Worm (Caenorhabditis elegans): Measurements from ENCODE around the gene str-135.

Gene str-135

DNA sequence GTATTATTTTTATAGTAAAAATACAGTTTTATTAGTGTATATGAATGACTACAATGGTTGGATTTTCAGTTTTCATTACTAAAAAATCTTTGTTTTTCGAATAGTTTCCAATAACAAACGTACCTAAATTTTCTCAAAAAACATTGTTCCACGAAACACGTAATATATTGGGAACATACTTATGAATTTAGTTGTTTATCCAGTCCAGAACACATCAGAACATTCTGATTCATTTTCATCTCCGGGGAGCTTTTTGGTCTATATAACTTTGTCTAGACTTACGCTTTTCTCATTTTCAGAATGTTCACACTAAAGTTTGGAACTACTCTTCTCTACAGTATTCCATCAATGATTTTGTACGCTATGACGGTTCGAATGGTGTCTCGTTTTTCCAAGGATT, 11.1 kb upstream of the str-135 start, which contains the start of gene srg-33:
Gene srg-33 (plus strand): TSS at position 301 of the 400 bp plus-strand sequence.
- no peak for TF ChIP-seq irx-1 (tag; optimal IDR thresholded peaks at IDR 0.05)
- TF ChIP-seq skn-1 (tag; optimal IDR thresholded peaks at IDR 0.05), result no peak
- no peak for TF ChIP-seq alr-1 (tag; optimal IDR thresholded peaks at IDR 0.05; ENCODE audit: borderline replicate concordance)
- TF ChIP-seq nhr-28 (tag; optimal IDR thresholded peaks at IDR 0.05), result no peak
- TF ChIP-seq mab-9 (GFP tag; IDR thresholded peaks at IDR 0.05), result no peak
- no peak for TF ChIP-seq blmp-1 (tag; optimal IDR thresholded peaks at IDR 0.05)
- no peak for TF ChIP-seq nhr-77 (tag; optimal IDR thresholded peaks at IDR 0.05)
- no peak for TF ChIP-seq fkh-4 (tag; optimal IDR thresholded peaks at IDR 0.05; ENCODE audit: borderline replicate concordance)
- TF ChIP-seq grh-1 (GFP tag; IDR thresholded peaks at IDR 0.05), result no peak
- no peak for TF ChIP-seq mef-2 (tag; optimal IDR thresholded peaks at IDR 0.05)
- no peak for TF ChIP-seq C04F5.9 (tag; optimal IDR thresholded peaks at IDR 0.05)
- no peak for TF ChIP-seq lin-14 (GFP tag; optimal IDR thresholded peaks at IDR 0.05)
- TF ChIP-seq hlh-4 (tag; optimal IDR thresholded peaks at IDR 0.05), result no peak
- no peak for TF ChIP-seq unc-62 (GFP tag; optimal IDR thresholded peaks at IDR 0.05)
- TF ChIP-seq xbp-1 (tag; optimal IDR thresholded peaks at IDR 0.05), result no peak
- no peak for TF ChIP-seq tlp-1 (tag; optimal IDR thresholded peaks at IDR 0.05)
- no peak for TF ChIP-seq unc-130 (tag; optimal IDR thresholded peaks at IDR 0.05)

- no peak for TF ChIP-seq jun-1 (tag; optimal IDR thresholded peaks at IDR 0.05)
- TF ChIP-seq skn-1 (tag; optimal IDR thresholded peaks at IDR 0.05), result peak; percentile 44
- no peak for TF ChIP-seq egl-13 (tag; optimal IDR thresholded peaks at IDR 0.05)
- TF ChIP-seq nhr-71 (tag; optimal IDR thresholded peaks at IDR 0.05), result peak; percentile 17
- no peak for TF ChIP-seq ztf-4 (tag; optimal IDR thresholded peaks at IDR 0.05)
- peak; percentile 5 for TF ChIP-seq fkh-8 (tag; optimal IDR thresholded peaks at IDR 0.05)
- no peak for TF ChIP-seq egl-27 (tag; optimal IDR thresholded peaks at IDR 0.05)
- no peak for TF ChIP-seq nhr-77 (tag; optimal IDR thresholded peaks at IDR 0.05)
- TF ChIP-seq lin-39 (tag; optimal IDR thresholded peaks at IDR 0.05), result no peak
- 0 out of 2 replicates have a peak, but pooled peaks have one; percentile 21 for TF ChIP-seq nhr-19 (GFP tag; conservative IDR thresholded peaks at IDR 0.05)
- TF ChIP-seq zip-4 (GFP tag; optimal IDR thresholded peaks at IDR 0.05), result peak; percentile 35
- no peak for TF ChIP-seq aha-1 (tag; optimal IDR thresholded peaks at IDR 0.05)
- TF ChIP-seq alr-1 (tag; optimal IDR thresholded peaks at IDR 0.05; ENCODE audit: borderline replicate concordance), result no peak
- no peak for TF ChIP-seq Y116A8C.19 (tag; optimal IDR thresholded peaks at IDR 0.05; ENCODE audit: borderline replicate concordance)
- TF ChIP-seq nhr-84 (tag; optimal IDR thresholded peaks at IDR 0.05), result no peak
- TF ChIP-seq dpl-1 (GFP tag; optimal IDR thresholded peaks at IDR 0.05), result no peak
- no peak for TF ChIP-seq efl-1 (optimal IDR thresholded peaks at IDR 0.05)
- TF ChIP-seq efl-1 (GFP tag; optimal IDR thresholded peaks at IDR 0.05 in 1 of 2), result no peak
- no peak for TF ChIP-seq fkh-4 (tag; optimal IDR thresholded peaks at IDR 0.05; ENCODE audit: borderline replicate concordance)
- TF ChIP-seq tbx-2 (tag; optimal IDR thresholded peaks at IDR 0.05), result no peak
- TF ChIP-seq pax-3 (tag; optimal IDR thresholded peaks at IDR 0.05), result no peak
- TF ChIP-seq elt-2 (tag; optimal IDR thresholded peaks at IDR 0.05), result peak; percentile 81
- TF ChIP-seq hpl-2 (GFP tag; optimal IDR thresholded peaks at IDR 0.05), result no peak
- no peak for TF ChIP-seq dsc-1 (tag; optimal IDR thresholded peaks at IDR 0.05)
- no peak for TF ChIP-seq nhr-237 (tag; optimal IDR thresholded peaks at IDR 0.05)
- no peak for TF ChIP-seq swsn-7 (tag; optimal IDR thresholded peaks at IDR 0.05)
- TF ChIP-seq nhr-11 (tag; optimal IDR thresholded peaks at IDR 0.05), result no peak
These were observed 7.6 kb upstream of the str-135 start for ce11 chrV:8288125-8288806.

DNA sequence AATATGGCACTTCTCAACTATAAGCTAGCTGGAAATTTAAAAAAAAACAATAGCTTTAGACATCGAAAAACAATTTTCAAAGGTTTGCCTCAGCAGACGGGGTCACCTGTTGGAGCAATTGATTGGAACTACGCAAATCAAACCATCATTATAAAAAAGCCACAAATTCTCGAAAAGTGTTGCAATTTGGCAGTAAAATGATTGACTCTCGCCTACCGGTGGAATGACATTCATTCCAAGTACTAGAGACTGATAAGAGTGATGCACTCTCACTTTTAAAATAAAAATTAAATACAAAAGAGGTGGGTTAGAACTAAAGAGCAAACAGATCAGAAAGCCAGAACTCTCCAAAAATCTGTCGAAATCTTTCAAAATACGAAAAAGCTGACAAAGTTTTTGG, 4.8 kb upstream of the str-135 start:
- no peak for TF ChIP-seq nhr-12 (tag; optimal IDR thresholded peaks at IDR 0.05)
- TF ChIP-seq hpl-2 (GFP tag; optimal IDR thresholded peaks at IDR 0.05), result no peak
- TF ChIP-seq lin-39 (tag; optimal IDR thresholded peaks at IDR 0.05), result no peak

Data from whole organism, L1 larva.